Worm (Caenorhabditis elegans) whole organism, L4 larva: Measurements from ENCODE around the gene pph-6.

Experiments
- mdl-1 ChIP-seq, 2 experiments: fragments of 150-350 bp in 1 of 2; sonication (generic microtip) in 1 of 2; optimal IDR thresholded peaks; 2 replicates each; lab custom pipeline; 2014 to 2017; ENCODE audit warnings: missing biosample characterization in 2 of 2, missing genetic modification characterization in 2 of 2
- nhr-6 ChIP-seq: fragments of 150-350 bp; optimal IDR thresholded peaks from 2 replicates; lab custom pipeline; 2014; ENCODE audit warnings: missing biosample characterization, missing genetic modification characterization
- skn-1 ChIP-seq: fragments of 150-350 bp; optimal IDR thresholded peaks from 2 replicates; lab custom pipeline; 2014; ENCODE audit warnings: missing biosample characterization, missing genetic modification characterization
- zag-1 ChIP-seq: fragments of 150-350 bp; optimal IDR thresholded peaks from 2 replicates; lab custom pipeline; 2014; ENCODE audit warnings: missing biosample characterization, missing genetic modification characterization
- ztf-11 ChIP-seq: fragments of 150-350 bp; optimal IDR thresholded peaks from 2 replicates; lab custom pipeline; 2014; ENCODE audit warnings: missing biosample characterization, missing genetic modification characterization

DNA sequence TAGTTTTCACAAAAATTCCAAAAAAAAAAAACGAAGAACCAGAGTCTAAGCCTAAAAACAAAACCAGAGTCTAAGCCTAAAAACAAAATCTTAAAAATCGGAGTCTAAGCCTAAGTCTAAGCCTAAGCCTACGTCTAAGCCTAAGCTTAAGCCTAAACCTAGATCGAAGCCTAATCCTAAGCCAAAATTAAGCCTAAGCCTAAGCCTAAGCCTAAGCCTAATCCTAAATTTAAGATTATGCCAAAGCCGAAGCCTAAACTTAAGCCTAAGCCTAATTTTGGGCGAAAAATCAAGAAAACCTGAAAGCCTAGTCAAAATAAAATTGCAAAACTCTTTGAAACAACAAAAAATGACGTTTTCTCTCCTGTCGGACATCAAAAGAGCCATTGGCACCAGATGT lies 15.9 kb downstream of the pph-6 start:
- TF ChIP-seq skn-1 (tag; lab: Kevin White, UChicago) (no peak), ztf-11 (tag; lab: Kevin White, UChicago) (no peak), mdl-1 (tag; optimal IDR thresholded peaks at IDR 0.05; lab: Kevin White, UChicago) (no peak), nhr-6 (tag; lab: Kevin White, UChicago) (no peak), zag-1 (no peak)
